Fruit fly (Drosophila melanogaster): ENCODE measurements around the gene Cyp4d2.

Cyp4d2 gene

DNA sequence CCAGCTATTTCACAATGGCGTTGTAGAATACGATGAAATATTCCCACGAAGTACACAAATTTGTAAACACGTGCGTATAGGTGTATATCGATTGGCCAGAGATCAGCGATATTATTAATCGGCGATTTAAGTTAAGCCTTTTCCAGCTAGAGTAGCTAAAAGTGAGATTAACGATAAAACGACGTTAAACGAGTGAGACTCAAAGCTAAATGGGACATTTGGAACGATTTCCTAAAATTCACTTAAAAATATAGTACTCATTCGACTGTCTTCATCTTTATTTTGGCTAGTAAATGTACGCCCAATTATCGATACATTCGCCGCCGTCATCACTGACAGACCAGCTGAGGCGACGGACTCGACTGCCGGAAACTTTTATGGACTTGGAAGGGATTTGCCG is 8.8 kb downstream of the Cyp4d2 start, which contains the start of the genes Nmd3 and CG17776 (continued):
- TF ChIP-seq CG2129 (GFP tag; IDR thresholded peaks at IDR 0.05; ENCODE audit: partially characterized antibody) (no peak; the same call in 1 of the 2 replicates), emc (GFP tag; optimal IDR thresholded peaks at IDR 0.05) (no peak), so (GFP tag; IDR thresholded peaks at IDR 0.05) (no peak), sens (GFP tag) (peak; percentile 50), Bdp1 (GFP tag; optimal IDR thresholded peaks at IDR 0.05) (peak; percentile 28), pum (GFP tag; optimal IDR thresholded peaks at IDR 0.05) (no peak), Myb (GFP tag; optimal IDR thresholded peaks at IDR 0.05) (peak; percentile 15), CG30403 (GFP tag; optimal IDR thresholded peaks at IDR 0.05) (peak; percentile 10), CG3847 (GFP tag; IDR thresholded peaks at IDR 0.05) (0 out of 2 replicates have a peak, but pooled peaks have one; percentile 5), peb (GFP tag; IDR thresholded peaks at IDR 0.05) (no peak), CG13287 (GFP tag; IDR thresholded peaks at IDR 0.05; ENCODE audit: partially characterized antibody) (peak; percentile 82), amos (GFP tag; IDR thresholded peaks at IDR 0.05; ENCODE audit: partially characterized antibody) (peak; percentile 47; the same call in 1 of the 2 replicates), CG34224 (GFP tag; IDR thresholded peaks at IDR 0.05; ENCODE audit: partially characterized antibody) (peak; percentile 83), zen2 (GFP tag; IDR thresholded peaks at IDR 0.05; ENCODE audit: partially characterized antibody) (peak; percentile 63; the same call in 2 of the 3 replicates), CG14710 (tag; optimal IDR thresholded peaks at IDR 0.05) (peak; percentile 45), nerfin-2 (GFP tag; IDR thresholded peaks at IDR 0.05; ENCODE audit: partially characterized antibody) (peak; percentile 82), CG2120 (GFP tag; optimal IDR thresholded peaks at IDR 0.05) (peak; percentile 35), CG18262 (tag; optimal IDR thresholded peaks at IDR 0.05) (peak; percentile 7), CG4617 (GFP tag; optimal IDR thresholded peaks at IDR 0.05; ENCODE audit: borderline replicate concordance) (peak; percentile 26), tio (GFP tag; optimal IDR thresholded peaks at IDR 0.05) (no peak), sqz (GFP tag; optimal IDR thresholded peaks at IDR 0.05) (no peak), phol (tag; optimal IDR thresholded peaks at IDR 0.05) (peak; percentile 39), CG30020 (tag; optimal IDR thresholded peaks at IDR 0.05) (peak; percentile 8), Tbp (GFP tag; optimal IDR thresholded peaks at IDR 0.05) (peak; percentile 30), CG10267 (tag; optimal IDR thresholded peaks at IDR 0.05) (peak; percentile 17), grau (tag; optimal IDR thresholded peaks at IDR 0.05) (peak; percentile 17), Ets97D (GFP tag; optimal IDR thresholded peaks at IDR 0.05) (peak; percentile 38), CG14667 (GFP tag; IDR thresholded peaks at IDR 0.05) (no peak), CG34376 (GFP tag; optimal IDR thresholded peaks at IDR 0.05) (peak; percentile 1), sens-2 (GFP tag; IDR thresholded peaks at IDR 0.05) (no peak), Sry-δ (GFP tag; optimal IDR thresholded peaks at IDR 0.05) (peak; percentile 73), pzg (GFP tag; optimal IDR thresholded peaks at IDR 0.05) (peak; percentile 60), BEAF-32 (GFP tag; optimal IDR thresholded peaks at IDR 0.05) (peak; percentile 68), bsh (GFP tag; optimal IDR thresholded peaks at IDR 0.05) (no peak), mld (GFP tag; IDR thresholded peaks at IDR 0.05; ENCODE audit: partially characterized antibody) (peak; percentile 58; the same call in 1 of the 3 replicates), dpn (GFP tag; optimal IDR thresholded peaks at IDR 0.05) (peak in 1 of 2 experiments; percentile 5), Spps (tag; optimal IDR thresholded peaks at IDR 0.05) (no peak), CG2116 (GFP tag; optimal IDR thresholded peaks at IDR 0.05) (peak; percentile 77), chinmo (GFP tag; IDR thresholded peaks at IDR 0.05; ENCODE audit: partially characterized antibody) (0 out of 4 replicates have a peak, but pooled peaks have one; percentile 17), salm (tag; optimal IDR thresholded peaks at IDR 0.05) (no peak), CG7786 (GFP tag; optimal IDR thresholded peaks at IDR 0.05) (peak; percentile 17), CG1602 (GFP tag; optimal IDR thresholded peaks at IDR 0.05) (no peak), sug (tag; optimal IDR thresholded peaks at IDR 0.05) (peak; percentile 45), Doc3 (GFP tag; IDR thresholded peaks at IDR 0.05; ENCODE audit: partially characterized antibody) (peak; percentile 58; the same call in 1 of the 3 replicates), CG8944 (GFP tag; optimal IDR thresholded peaks at IDR 0.05) (no peak), trem (tag; optimal IDR thresholded peaks at IDR 0.05) (peak; percentile 43), CG9797 (GFP tag; optimal IDR thresholded peaks at IDR 0.05) (peak; percentile 4), Fer1 (GFP tag; optimal IDR thresholded peaks at IDR 0.05) (peak; percentile 49), YL-1 (GFP tag; optimal IDR thresholded peaks at IDR 0.05) (peak; percentile 46)

Measured in whole organism, embryonic.